Worm (Caenorhabditis elegans): ENCODE measurements around the gene lec-9.
"Not testable (repeated sequence)": the region's sequence is repeated elsewhere in the genome, so short reads cannot be mapped to it uniquely, and the experiment has no call there.

Gene lec-9

DNA sequence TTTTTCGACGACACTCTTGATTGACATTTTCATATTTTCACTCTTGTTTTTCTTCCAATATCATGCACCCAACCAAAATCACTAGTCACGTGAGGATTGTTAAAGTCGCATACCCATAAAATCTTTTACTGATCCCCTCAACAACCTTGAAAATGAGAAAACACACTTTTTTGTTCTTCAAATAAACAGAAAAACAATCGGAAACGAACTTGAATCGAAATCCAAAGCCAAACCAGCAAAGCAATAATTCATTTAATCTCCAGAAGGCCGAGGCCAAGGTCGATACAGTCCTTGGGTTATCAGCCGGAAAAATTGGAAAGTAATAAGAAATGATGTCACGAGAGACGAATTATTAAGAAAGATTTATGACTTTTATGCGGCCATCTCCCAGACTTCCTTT lies 43.5 kb downstream of the lec-9 start:
- TF ChIP-seq zfp-2 (tag; optimal IDR thresholded peaks at IDR 0.05), result no peak

DNA sequence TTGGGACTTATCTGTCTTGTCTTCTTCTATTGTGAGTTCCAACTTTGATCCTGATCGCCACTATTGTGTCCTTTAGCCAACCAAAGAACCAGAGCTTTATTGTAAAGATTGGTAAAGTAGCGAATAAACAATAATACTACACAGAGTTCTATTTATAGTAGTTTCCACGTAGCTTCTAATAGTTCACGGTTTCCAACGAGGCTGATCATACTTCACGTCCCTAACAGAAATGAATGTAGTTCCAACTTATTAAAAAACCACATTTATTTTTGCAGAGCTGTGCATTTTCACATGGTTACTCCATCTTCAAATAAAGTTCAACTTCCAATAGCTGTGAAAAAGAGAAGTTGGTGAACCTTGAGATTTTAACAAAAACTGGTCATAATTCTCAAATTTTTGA lies 49.1 kb downstream of the lec-9 start, which contains the start of gene tmem-218:
tmem-218 (plus strand) TSS at position 301 of the 400 bp plus-strand sequence.
- TF ChIP-seq nhr-48 (tag; optimal IDR thresholded peaks at IDR 0.05); nhr-111 (GFP tag; optimal IDR thresholded peaks at IDR 0.05); madf-5 (GFP tag; IDR thresholded peaks at IDR 0.05): not testable (repeated sequence)
